Worm (Caenorhabditis elegans) whole organism, L4 larva: ENCODE measurements around the gene C54D10.9.

Source experiments
- Y48G9A.11 ChIP-seq: fragments of 200-800 bp; sonication (Bioruptor generic); IDR thresholded peaks from 2 replicates; pipeline ENCODE4 v1.3.6; 2022; ENCODE audit warnings: missing genetic modification reagents, missing genetic modification characterization, missing compliant biosample characterization
- Y5F2A.4 ChIP-seq: fragments of 200-800 bp; sonication (Bioruptor generic); optimal IDR thresholded peaks from 2 replicates; lab custom pipeline; 2018; ENCODE audit warnings: mild to moderate bottlenecking, missing genetic modification characterization, missing compliant biosample characterization
- ama-1 ChIP-seq: fragments of 150-350 bp; optimal IDR thresholded peaks from 2 replicates; lab custom pipeline; 2014; ENCODE audit warnings: inconsistent platforms, mixed read lengths
- daf-16 ChIP-seq, 3 experiments: sonication (generic microtip); optimal IDR thresholded peaks; 2 replicates each; lab custom pipeline; 2016 to 2017; ENCODE audit warnings: missing genetic modification characterization in 3 of 3, missing genetic modification reagents in 3 of 3, mild to moderate bottlenecking in 2 of 3, missing compliant biosample characterization in 2 of 3, missing biosample characterization in 1 of 3, moderate library complexity in 1 of 3
- dpl-1 ChIP-seq: fragments of 150-350 bp; optimal IDR thresholded peaks from 2 replicates; lab custom pipeline; 2014; ENCODE audit warnings: missing biosample characterization, missing genetic modification reagents, missing genetic modification characterization
- egl-27 ChIP-seq: sonication (generic microtip); optimal IDR thresholded peaks from 3 replicates; lab custom pipeline; 2017; ENCODE audit warnings: missing biosample characterization, missing genetic modification reagents, missing genetic modification characterization
- fkh-10 ChIP-seq: fragments of 150-350 bp; optimal IDR thresholded peaks from 2 replicates; lab custom pipeline; 2014; ENCODE audit warnings: missing biosample characterization, missing genetic modification reagents, missing genetic modification characterization
- lsy-2 ChIP-seq, 2 experiments: fragments of 150-350 bp in 1 of 2; sonication (generic microtip) in 1 of 2; optimal IDR thresholded peaks; 2 replicates each; lab custom pipeline; 2014 to 2017; ENCODE audit warnings: missing biosample characterization in 2 of 2, missing genetic modification characterization in 2 of 2
- nhr-10 ChIP-seq: fragments of 150-350 bp; optimal IDR thresholded peaks from 2 replicates; lab custom pipeline; 2014; ENCODE audit warnings: missing biosample characterization, missing genetic modification characterization
- nhr-6 ChIP-seq: fragments of 150-350 bp; optimal IDR thresholded peaks from 2 replicates; lab custom pipeline; 2014; ENCODE audit warnings: missing biosample characterization, missing genetic modification characterization

DNA sequence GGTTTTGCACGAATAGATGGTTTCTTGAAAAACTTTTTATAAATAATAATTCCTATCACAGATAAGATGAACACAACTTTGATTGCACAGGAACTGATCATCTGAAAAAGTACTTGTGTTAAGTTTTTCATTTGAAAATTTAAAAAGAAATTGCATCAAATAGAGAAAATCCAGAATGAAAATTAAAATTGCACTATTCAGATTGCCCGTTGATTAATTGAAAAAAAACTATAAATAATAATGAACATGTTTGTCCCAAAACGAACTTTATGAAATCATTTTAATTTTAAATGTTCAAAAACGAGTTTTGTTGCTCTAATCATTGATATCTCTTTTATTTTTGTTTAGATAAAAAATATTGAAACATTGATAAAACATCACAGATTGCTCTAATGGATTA is 29.7 kb upstream of the C54D10.9 start, which contains the start of gene cdr-3:
- TF ChIP-seq lsy-2 (tag; optimal IDR thresholded peaks at IDR 0.05; lab: Kevin White, UChicago) = no peak
- TF ChIP-seq daf-16 (GFP tag; optimal IDR thresholded peaks at IDR 0.05; lab: Kevin White, UChicago) = no peak
- TF ChIP-seq daf-16 (tag; optimal IDR thresholded peaks at IDR 0.05; lab: Kevin White, UChicago) = no peak
- TF ChIP-seq Y48G9A.11 = no peak
- TF ChIP-seq nhr-10 (tag; lab: Kevin White, UChicago) = no peak
- TF ChIP-seq dpl-1 (GFP tag; lab: Kevin White, UChicago) = no peak
- no peak for TF ChIP-seq ama-1 (lab: Kevin White, UChicago)
- TF ChIP-seq egl-27 (tag; lab: Kevin White, UChicago) = no peak
- TF ChIP-seq nhr-6 (tag; lab: Kevin White, UChicago) = no peak
- TF ChIP-seq Y5F2A.4 (GFP tag; lab: Kevin White, UChicago) = no peak
- TF ChIP-seq fkh-10 (GFP tag; lab: Kevin White, UChicago) = no peak
